Worm (Caenorhabditis elegans) whole organism, L2 larva: ENCODE results near the gene irld-3.

ENCODE experiments used
- C34F6.9 ChIP-seq: fragments of 150-350 bp; optimal IDR thresholded peaks from 2 replicates; lab custom pipeline; 2014; ENCODE audit warnings: missing biosample characterization, missing genetic modification characterization
- F13H6.1 ChIP-seq: sonication (generic microtip); optimal IDR thresholded peaks from 2 replicates; lab custom pipeline; 2016; ENCODE audit warnings: missing genetic modification characterization, missing compliant biosample characterization
- R02D3.7 ChIP-seq: fragments of 150-350 bp; optimal IDR thresholded peaks from 2 replicates; lab custom pipeline; 2014; ENCODE audit warnings: missing biosample characterization, missing genetic modification characterization
- Y55F3AM.14 ChIP-seq: fragments of 200-800 bp; sonication (Bioruptor generic); optimal IDR thresholded peaks from 2 replicates; lab custom pipeline; 2018; ENCODE audit warnings: mild to moderate bottlenecking, missing genetic modification characterization, missing compliant biosample characterization
- ZK546.5 ChIP-seq: sonication (generic microtip); optimal IDR thresholded peaks from 2 replicates; lab custom pipeline; 2017; ENCODE audit warnings: missing biosample characterization, missing genetic modification characterization
- alr-1 ChIP-seq: fragments of 150-350 bp; optimal IDR thresholded peaks from 2 replicates; lab custom pipeline; 2014; ENCODE audit warnings: missing biosample characterization, missing genetic modification characterization
- ama-1 ChIP-seq: fragments of 150-350 bp; optimal IDR thresholded peaks from 2 replicates; lab custom pipeline; 2018; ENCODE audit warnings: inconsistent platforms
- blmp-1 ChIP-seq: sonication (generic microtip); optimal IDR thresholded peaks from 2 replicates; lab custom pipeline; 2017; ENCODE audit warnings: missing genetic modification characterization, mild to moderate bottlenecking, missing compliant biosample characterization, antibody characterized with exemption, moderate library complexity; ENCODE audit not compliant: insufficient read depth
- ceh-16 ChIP-seq: fragments of 150-350 bp; optimal IDR thresholded peaks from 2 replicates; lab custom pipeline; 2014; ENCODE audit warnings: missing biosample characterization, missing genetic modification characterization
- ceh-82 ChIP-seq: fragments of 150-350 bp; optimal IDR thresholded peaks from 2 replicates; lab custom pipeline; 2014; ENCODE audit warnings: missing biosample characterization, missing genetic modification characterization
- crh-2 ChIP-seq: sonication (generic microtip); optimal IDR thresholded peaks from 2 replicates; lab custom pipeline; 2017; ENCODE audit warnings: missing biosample characterization, missing genetic modification characterization
- egl-27 ChIP-seq: sonication (generic microtip); optimal IDR thresholded peaks from 3 replicates; lab custom pipeline; 2017; ENCODE audit warnings: missing biosample characterization, missing genetic modification reagents, missing genetic modification characterization
- elt-3 ChIP-seq: sonication (generic microtip); optimal IDR thresholded peaks from 2 replicates; lab custom pipeline; 2017; ENCODE audit warnings: missing biosample characterization, missing genetic modification characterization
- gmeb-1 ChIP-seq: fragments of 150-350 bp; optimal IDR thresholded peaks from 2 replicates; lab custom pipeline; 2014; ENCODE audit warnings: missing biosample characterization, missing genetic modification characterization
- lin-11 ChIP-seq: fragments of 150-350 bp; sonication (generic microtip); optimal IDR thresholded peaks from 2 replicates; lab custom pipeline; 2014; ENCODE audit warnings: missing biosample characterization, missing genetic modification characterization, inconsistent platforms, mixed read lengths
- lin-13 ChIP-seq: fragments of 150-350 bp; optimal IDR thresholded peaks from 2 replicates; lab custom pipeline; 2014; ENCODE audit warnings: missing biosample characterization, missing genetic modification reagents, missing genetic modification characterization
- lin-39 ChIP-seq: fragments of 150-350 bp; optimal IDR thresholded peaks from 2 replicates; lab custom pipeline; 2014; ENCODE audit warnings: missing biosample characterization, missing genetic modification reagents, missing genetic modification characterization
- lsy-2 ChIP-seq, 2 experiments: fragments of 150-350 bp in 1 of 2; sonication (generic microtip) in 1 of 2; optimal IDR thresholded peaks; 2 replicates each; lab custom pipeline; 2014 to 2017; ENCODE audit warnings: missing biosample characterization in 2 of 2, missing genetic modification characterization in 2 of 2
- mab-5 ChIP-seq: fragments of 150-350 bp; optimal IDR thresholded peaks from 2 replicates; lab custom pipeline; 2014; ENCODE audit warnings: missing biosample characterization, missing genetic modification characterization
- mbf-1 ChIP-seq: sonication (generic microtip); optimal IDR thresholded peaks from 2 replicates; lab custom pipeline; 2017; ENCODE audit warnings: missing biosample characterization, missing genetic modification characterization
- mdl-1 ChIP-seq, 2 experiments: fragments of 150-350 bp in 1 of 2; sonication (generic microtip) in 1 of 2; optimal IDR thresholded peaks; 2 replicates each; lab custom pipeline; 2017; ENCODE audit warnings: missing biosample characterization in 2 of 2, missing genetic modification characterization in 2 of 2
- nhr-10 ChIP-seq: sonication (generic microtip); optimal IDR thresholded peaks from 2 replicates; lab custom pipeline; 2017; ENCODE audit warnings: missing biosample characterization, missing genetic modification characterization
- nhr-11 ChIP-seq: fragments of 150-350 bp; optimal IDR thresholded peaks from 2 replicates; lab custom pipeline; 2014; ENCODE audit warnings: missing biosample characterization, missing genetic modification characterization
- nhr-12 ChIP-seq: fragments of 150-350 bp; optimal IDR thresholded peaks from 2 replicates; lab custom pipeline; 2014; ENCODE audit warnings: missing biosample characterization, missing genetic modification characterization
- nhr-129 ChIP-seq: fragments of 150-350 bp; optimal IDR thresholded peaks from 2 replicates; lab custom pipeline; 2014; ENCODE audit warnings: missing biosample characterization, missing genetic modification characterization
- nhr-21 ChIP-seq: fragments of 150-350 bp; optimal IDR thresholded peaks from 2 replicates; lab custom pipeline; 2014; ENCODE audit warnings: missing biosample characterization, missing genetic modification characterization
- nhr-23 ChIP-seq: fragments of 150-350 bp; optimal IDR thresholded peaks from 2 replicates; lab custom pipeline; 2014; ENCODE audit warnings: missing biosample characterization, missing genetic modification reagents, missing genetic modification characterization
- nhr-237 ChIP-seq: fragments of 150-350 bp; optimal IDR thresholded peaks from 2 replicates; lab custom pipeline; 2014; ENCODE audit warnings: missing biosample characterization, missing genetic modification characterization
- nhr-25 ChIP-seq: fragments of 150-350 bp; sonication (generic microtip); optimal IDR thresholded peaks from 3 replicates; lab custom pipeline; 2014; ENCODE audit warnings: missing biosample characterization, missing genetic modification characterization
- nhr-6 ChIP-seq: fragments of 150-350 bp; optimal IDR thresholded peaks from 2 replicates; lab custom pipeline; 2014; ENCODE audit warnings: missing biosample characterization, missing genetic modification characterization
- peb-1 ChIP-seq: fragments of 150-350 bp; optimal IDR thresholded peaks from 2 replicates; lab custom pipeline; 2014; ENCODE audit warnings: missing biosample characterization, missing genetic modification characterization
- skn-1 ChIP-seq: sonication (generic microtip); optimal IDR thresholded peaks from 2 replicates; lab custom pipeline; 2017; ENCODE audit warnings: missing biosample characterization, missing genetic modification characterization
- sma-3 ChIP-seq: sonication (generic microtip); optimal IDR thresholded peaks from 2 replicates; lab custom pipeline; 2016; ENCODE audit warnings: missing genetic modification reagents, missing genetic modification characterization, missing compliant biosample characterization
- sma-9 ChIP-seq, 2 experiments: fragments of 150-350 bp in 1 of 2; sonication (generic microtip) in 1 of 2; optimal IDR thresholded peaks; 2 replicates each; lab custom pipeline; 2014 to 2016; ENCODE audit warnings: missing genetic modification characterization in 2 of 2, mild to moderate bottlenecking in 1 of 2, missing biosample characterization in 1 of 2, missing compliant biosample characterization in 1 of 2, missing genetic modification reagents in 1 of 2, moderate library complexity in 1 of 2
- snpc-4 ChIP-seq: fragments of 150-350 bp; optimal IDR thresholded peaks from 2 replicates; lab custom pipeline; 2014; ENCODE audit warnings: missing biosample characterization, missing genetic modification characterization
- unc-39 ChIP-seq: fragments of 150-350 bp; optimal IDR thresholded peaks from 2 replicates; lab custom pipeline; 2014; ENCODE audit warnings: missing biosample characterization, missing genetic modification characterization
- zag-1 ChIP-seq: fragments of 150-350 bp; optimal IDR thresholded peaks from 2 replicates; lab custom pipeline; 2014; ENCODE audit warnings: missing biosample characterization, missing genetic modification characterization
- ztf-11 ChIP-seq: sonication (generic microtip); optimal IDR thresholded peaks from 2 replicates; lab custom pipeline; 2017; ENCODE audit warnings: missing biosample characterization, missing genetic modification characterization
- ztf-4 ChIP-seq: fragments of 150-350 bp; optimal IDR thresholded peaks from 2 replicates; lab custom pipeline; 2014; ENCODE audit warnings: missing biosample characterization, missing genetic modification characterization

Gene irld-3

ce11 chrV:3124912-3125311 lies 13.5 kb downstream of the irld-3 start, which contains the start of gene Y73C8C.12:
Y73C8C.12 (plus strand) TSS chrV:3125212.
- TF ChIP-seq skn-1 (tag; lab: Kevin White, UChicago) (no peak), ceh-16 (tag; lab: Kevin White, UChicago) (no peak), ztf-11 (tag; lab: Kevin White, UChicago) (no peak), lin-13 (GFP tag; lab: Kevin White, UChicago) (no peak), elt-3 (tag; lab: Kevin White, UChicago) (no peak), lsy-2 (tag; optimal IDR thresholded peaks at IDR 0.05; lab: Kevin White, UChicago) (no peak), mab-5 (tag; lab: Kevin White, UChicago) (no peak), crh-2 (tag; lab: Kevin White, UChicago) (no peak), nhr-23 (tag; lab: Kevin White, UChicago) (no peak), alr-1 (tag; lab: Kevin White, UChicago) (no peak), ceh-82 (tag; lab: Kevin White, UChicago) (no peak), Y55F3AM.14 (GFP tag; lab: Kevin White, UChicago) (no peak), zag-1 (no peak), egl-27 (tag; lab: Kevin White, UChicago) (no peak), blmp-1 (no peak), nhr-12 (tag; lab: Kevin White, UChicago) (no peak), F13H6.1 (tag; lab: Kevin White, UChicago) (no peak), nhr-6 (tag; lab: Kevin White, UChicago) (no peak)

- TF ChIP-seq snpc-4 (tag; lab: Kevin White, UChicago) (no peak), nhr-11 (no peak)
Measured at ce11 chrV:3122403-3122802, 16.0 kb downstream of the irld-3 start.

- TF ChIP-seq lin-13 (GFP tag; lab: Kevin White, UChicago) (no peak), nhr-6 (tag; lab: Kevin White, UChicago) (no peak), sma-9 (GFP tag; optimal IDR thresholded peaks at IDR 0.05; lab: Kevin White, UChicago) (no peak), sma-9 (tag; optimal IDR thresholded peaks at IDR 0.05; lab: Kevin White, UChicago) (no peak), Y55F3AM.14 (GFP tag; lab: Kevin White, UChicago) (no peak), nhr-12 (tag; lab: Kevin White, UChicago) (no peak), nhr-237 (tag; lab: Kevin White, UChicago) (no peak), unc-39 (tag; lab: Kevin White, UChicago) (no peak), zag-1 (no peak), nhr-21 (no peak), peb-1 (tag; lab: Kevin White, UChicago) (no peak), R02D3.7 (tag; lab: Kevin White, UChicago) (no peak), mbf-1 (tag; lab: Kevin White, UChicago) (no peak), ztf-4 (tag; lab: Kevin White, UChicago) (no peak), gmeb-1 (tag; lab: Kevin White, UChicago) (no peak), C34F6.9 (tag; lab: Kevin White, UChicago) (no peak), nhr-25 (tag; lab: Kevin White, UChicago) (no peak), nhr-10 (no peak), mdl-1 (tag; optimal IDR thresholded peaks at IDR 0.05; lab: Kevin White, UChicago) (no peak), nhr-129 (tag; lab: Kevin White, UChicago) (no peak)
Measured at ce11 chrV:3121743-3122142, 16.6 kb downstream of the irld-3 start, which contains the start of gene srt-56. srt-56 (minus strand) TSS chrV:3121843.

- no peak for TF ChIP-seq ama-1 (lab: Kevin White, UChicago)
- no peak for TF ChIP-seq sma-9 (GFP tag; optimal IDR thresholded peaks at IDR 0.05; lab: Kevin White, UChicago)
- TF ChIP-seq sma-9 (tag; optimal IDR thresholded peaks at IDR 0.05; lab: Kevin White, UChicago): no peak
- no peak for TF ChIP-seq ZK546.5
- TF ChIP-seq lin-39 (tag; lab: Kevin White, UChicago): no peak
- no peak for TF ChIP-seq sma-3
- TF ChIP-seq lin-11 (tag; lab: Kevin White, UChicago): no peak
- TF ChIP-seq nhr-6 (tag; lab: Kevin White, UChicago): no peak
- TF ChIP-seq mab-5 (tag; lab: Kevin White, UChicago): no peak
- no peak for TF ChIP-seq nhr-10
- no peak for TF ChIP-seq alr-1 (tag; lab: Kevin White, UChicago)
Measured at ce11 chrV:3119185-3119584, 19.2 kb downstream of the irld-3 start.
